Fruit fly (Drosophila melanogaster): ENCODE measurements around the gene CG31089.
A peak's percentile ranks its signal among the peaks of the same experiment; 100 is the strongest.

DNA sequence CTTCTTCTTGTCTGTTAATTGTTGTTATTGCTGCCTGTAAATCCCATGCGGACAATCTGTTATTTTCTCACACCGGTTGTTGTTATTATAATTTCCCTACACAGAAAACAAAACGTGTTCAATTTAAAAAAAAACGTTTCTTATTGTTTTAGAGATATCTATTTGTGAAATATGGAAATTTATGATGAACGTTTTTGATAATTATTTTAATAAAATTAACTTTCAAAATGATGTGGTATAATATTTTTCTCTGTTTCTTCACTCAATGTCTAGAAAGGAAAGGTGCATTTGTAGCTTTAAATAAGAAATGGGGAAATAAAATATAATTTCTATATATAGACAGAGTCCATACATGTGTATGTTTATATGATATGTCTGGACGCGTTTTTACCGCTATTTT, 18.1 kb upstream of the CG31089 start:
- TF ChIP-seq CG4496 (GFP tag; IDR thresholded peaks at IDR 0.05) (peak; percentile 45; the same call in 1 of the 3 replicates), fd96Ca (GFP tag; IDR thresholded peaks at IDR 0.05) (no peak), Ets98B (GFP tag; IDR thresholded peaks at IDR 0.05) (peak; percentile 46; the same call in 1 of the 2 replicates), CG17806 (tag; optimal IDR thresholded peaks at IDR 0.05) (peak; percentile 32), Pif1B (GFP tag; optimal IDR thresholded peaks at IDR 0.05) (no peak), CG10348 (GFP tag; IDR thresholded peaks at IDR 0.05) (no peak)

Measured in whole organism, pupa.